Fruit fly (Drosophila melanogaster) whole organism, embryonic: Measurements from ENCODE around the gene CG14342.

Experiments
- ATbp ChIP-seq: fragments of 200-800 bp; sonication (Bioruptor generic); optimal IDR thresholded peaks from 2 replicates; lab custom pipeline; 2017; ENCODE audit warnings: missing biosample characterization, mild to moderate bottlenecking, missing genetic modification characterization, missing genetic modification reagents
- Bdp1 ChIP-seq: fragments of 200-800 bp; sonication (Bioruptor generic); optimal IDR thresholded peaks from 3 replicates; lab custom pipeline; 2016; ENCODE audit warnings: missing biosample characterization, missing genetic modification characterization
- CG11093 ChIP-seq: fragments of 200-800 bp; sonication (Bioruptor generic); IDR thresholded peaks from 3 replicates; pipeline ENCODE4 v1.3.6; 2022; ENCODE audit warnings: missing biosample characterization, missing genetic modification characterization
- CG11696 ChIP-seq: fragments of 200-800 bp; sonication (Bioruptor generic); IDR thresholded peaks from 2 replicates; pipeline ENCODE4 v1.3.6; 2022; ENCODE audit warnings: missing biosample characterization, missing genetic modification characterization
- CG12104 ChIP-seq: fragments of 200-800 bp; sonication (Bioruptor generic); optimal IDR thresholded peaks from 3 replicates; lab custom pipeline; 2016; ENCODE audit warnings: missing biosample characterization, missing genetic modification characterization
- CG12155 ChIP-seq: fragments of 200-800 bp; sonication (Bioruptor generic); optimal IDR thresholded peaks from 3 replicates; lab custom pipeline; 2016; ENCODE audit warnings: missing biosample characterization, missing genetic modification characterization
- CG13775 ChIP-seq: fragments of 200-800 bp; sonication (Bioruptor generic); optimal IDR thresholded peaks from 3 replicates; lab custom pipeline; 2017; ENCODE audit warnings: missing biosample characterization, mild to moderate bottlenecking, missing genetic modification characterization
- CG14710 ChIP-seq: fragments of 200-800 bp; sonication (Bioruptor generic); optimal IDR thresholded peaks from 3 replicates; lab custom pipeline; 2019; ENCODE audit warnings: missing biosample characterization, mild to moderate bottlenecking, missing genetic modification characterization, moderate library complexity
- CG1647 ChIP-seq: fragments of 200-800 bp; sonication (Bioruptor generic); optimal IDR thresholded peaks from 3 replicates; lab custom pipeline; 2016; ENCODE audit warnings: missing biosample characterization, missing genetic modification characterization
- CG16815 ChIP-seq: fragments of 200-800 bp; sonication (Bioruptor generic); optimal IDR thresholded peaks from 3 replicates; lab custom pipeline; 2017; ENCODE audit warnings: missing biosample characterization, mild to moderate bottlenecking, missing genetic modification characterization
- CG34422 ChIP-seq: fragments of 200-800 bp; sonication (Bioruptor generic); IDR thresholded peaks from 3 replicates; pipeline ENCODE4 v1.3.6; 2022; ENCODE audit warnings: missing biosample characterization, missing genetic modification characterization
- CG4404 ChIP-seq: fragments of 200-800 bp; sonication (Bioruptor generic); IDR thresholded peaks from 2 replicates; pipeline ENCODE4 v1.3.6; 2022; ENCODE audit warnings: missing biosample characterization, missing genetic modification characterization
- CG4854 ChIP-seq: fragments of 200-800 bp; sonication (Bioruptor generic); optimal IDR thresholded peaks from 2 replicates; lab custom pipeline; 2016; ENCODE audit warnings: missing biosample characterization, missing genetic modification characterization, inconsistent platforms
- CG5953 ChIP-seq: fragments of 200-800 bp; sonication (Bioruptor generic); IDR thresholded peaks from 2 replicates; pipeline ENCODE4 v1.3.6; 2022; ENCODE audit warnings: missing biosample characterization, missing genetic modification characterization
- CG6254 ChIP-seq: fragments of 200-800 bp; sonication (Bioruptor generic); optimal IDR thresholded peaks from 3 replicates; lab custom pipeline; 2017; ENCODE audit warnings: mild to moderate bottlenecking, missing biosample characterization, missing genetic modification reagents, missing genetic modification characterization
- CG8478 ChIP-seq: fragments of >200 bp; optimal IDR thresholded peaks from 2 replicates; lab custom pipeline; 2018
- CG8944 ChIP-seq: fragments of 200-800 bp; sonication (Bioruptor generic); optimal IDR thresholded peaks from 3 replicates; lab custom pipeline; 2016; ENCODE audit warnings: missing biosample characterization, missing genetic modification characterization
- CkIIα-i1 ChIP-seq: fragments of 200-800 bp; sonication (Bioruptor generic); IDR thresholded peaks from 2 replicates; pipeline ENCODE4 v1.3.6; 2022; ENCODE audit warnings: missing biosample characterization, missing genetic modification characterization
- CrebB ChIP-seq: fragments of 200-800 bp; sonication (Bioruptor generic); optimal IDR thresholded peaks from 3 replicates; lab custom pipeline; 2018; ENCODE audit warnings: missing biosample characterization, mild to moderate bottlenecking, missing genetic modification characterization
- Doc2 ChIP-seq: fragments of 200-800 bp; sonication (Bioruptor generic); IDR thresholded peaks from 2 replicates; pipeline ENCODE4 v1.3.6; 2022; ENCODE audit warnings: missing biosample characterization, missing genetic modification characterization
- Fer3 ChIP-seq: fragments of 200-800 bp; sonication (Bioruptor generic); optimal IDR thresholded peaks from 2 replicates; lab custom pipeline; 2018; ENCODE audit warnings: missing biosample characterization, mild to moderate bottlenecking, missing genetic modification characterization, moderate library complexity
- HHEX ChIP-seq: fragments of 200-800 bp; sonication (Bioruptor generic); optimal IDR thresholded peaks from 3 replicates; lab custom pipeline; 2017; ENCODE audit warnings: missing biosample characterization, mild to moderate bottlenecking, missing genetic modification characterization, missing genetic modification reagents
- HLHmδ ChIP-seq: fragments of 200-800 bp; sonication (Bioruptor generic); optimal IDR thresholded peaks from 2 replicates; lab custom pipeline; 2018; ENCODE audit warnings: missing biosample characterization, mild to moderate bottlenecking, missing genetic modification characterization, moderate library complexity
- Hr78 ChIP-seq, 2 experiments: fragments of 200-800 bp in 1 of 2; fragments of >200 bp in 1 of 2; sonication (Bioruptor generic) in 1 of 2; optimal IDR thresholded peaks; 2 replicates each; lab custom pipeline; 2017 to 2019; ENCODE audit warnings: missing biosample characterization in 2 of 2, missing genetic modification characterization in 2 of 2, mild to moderate bottlenecking in 1 of 2, moderate library complexity in 1 of 2
- MTF-1 ChIP-seq: fragments of 200-800 bp; sonication (Bioruptor generic); optimal IDR thresholded peaks from 2 replicates; lab custom pipeline; 2018; ENCODE audit warnings: missing biosample characterization, mild to moderate bottlenecking, missing genetic modification characterization, borderline replicate concordance
- Mes4 ChIP-seq: fragments of 200-800 bp; sonication (Bioruptor generic); optimal IDR thresholded peaks from 2 replicates; lab custom pipeline; 2016; ENCODE audit warnings: missing biosample characterization, missing genetic modification characterization
- Myb ChIP-seq: fragments of 200-800 bp; sonication (Bioruptor generic); optimal IDR thresholded peaks from 2 replicates; lab custom pipeline; 2016; ENCODE audit warnings: missing biosample characterization, missing genetic modification characterization
- Nf-YC ChIP-seq: fragments of 200-800 bp; optimal IDR thresholded peaks from 3 replicates; lab custom pipeline; 2019; ENCODE audit warnings: missing biosample characterization, mild to moderate bottlenecking, missing genetic modification characterization, moderate library complexity
- Poxn ChIP-seq: fragments of 200-800 bp; sonication (Bioruptor generic); IDR thresholded peaks from 2 replicates; pipeline ENCODE4 v1.3.6; 2022; ENCODE audit warnings: missing biosample characterization, missing genetic modification characterization
- Scr ChIP-seq: fragments of 200-800 bp; sonication (Bioruptor generic); IDR thresholded peaks from 2 replicates; pipeline ENCODE4 v1.3.6; 2022; ENCODE audit warnings: missing biosample characterization, missing genetic modification characterization; ENCODE audit not compliant: partially characterized antibody
- Ssrp ChIP-seq: fragments of 200-800 bp; sonication (Bioruptor generic); optimal IDR thresholded peaks from 2 replicates; lab custom pipeline; 2018; ENCODE audit warnings: missing biosample characterization, mild to moderate bottlenecking, missing genetic modification characterization, moderate library complexity
- Trl ChIP-seq, 3 experiments: fragments of >200 bp in 2 of 3; fragments of 200-800 bp in 1 of 3; sonication (Bioruptor generic) in 1 of 3; optimal IDR thresholded peaks; 2 replicates in 1 of 3; 3 replicates in 2 of 3; lab custom pipeline; 2016 to 2017; ENCODE audit warnings: missing biosample characterization in 1 of 3, missing genetic modification characterization in 1 of 3
- Vsx1 ChIP-seq: fragments of 200-800 bp; sonication (Bioruptor generic); optimal IDR thresholded peaks from 2 replicates; lab custom pipeline; 2017; ENCODE audit warnings: missing biosample characterization, mild to moderate bottlenecking, missing genetic modification characterization, missing genetic modification reagents
- bowl ChIP-seq: fragments of 200-800 bp; sonication (Bioruptor generic); IDR thresholded peaks from 2 replicates; pipeline ENCODE4 v1.3.6; 2022; ENCODE audit warnings: missing biosample characterization, missing genetic modification characterization
- caup ChIP-seq: fragments of 200-800 bp; sonication (Bioruptor generic); optimal IDR thresholded peaks from 3 replicates; lab custom pipeline; 2017; ENCODE audit warnings: missing biosample characterization, mild to moderate bottlenecking, missing genetic modification characterization, moderate library complexity; ENCODE audit not compliant: severe bottlenecking
- cwo ChIP-seq: fragments of 200-800 bp; sonication (Bioruptor generic); optimal IDR thresholded peaks from 3 replicates; lab custom pipeline; 2017; ENCODE audit warnings: missing biosample characterization, missing genetic modification characterization, mild to moderate bottlenecking, moderate library complexity, missing genetic modification reagents
- dm ChIP-seq: fragments of 200-800 bp; sonication (Bioruptor generic); optimal IDR thresholded peaks from 3 replicates; lab custom pipeline; 2016; ENCODE audit warnings: missing biosample characterization, missing genetic modification characterization
- dmrt11E ChIP-seq: fragments of 200-800 bp; sonication (Bioruptor generic); optimal IDR thresholded peaks from 3 replicates; lab custom pipeline; 2018; ENCODE audit warnings: missing biosample characterization, mild to moderate bottlenecking, missing genetic modification characterization, moderate library complexity
- emc ChIP-seq: fragments of 200-800 bp; sonication (Bioruptor generic); optimal IDR thresholded peaks from 2 replicates; lab custom pipeline; 2016; ENCODE audit warnings: missing biosample characterization, missing genetic modification characterization
- eve ChIP-seq, 2 experiments: fragments of >200 bp; optimal IDR thresholded peaks; 2 replicates each; lab custom pipeline; 2017; ENCODE audit warnings: missing biosample characterization in 2 of 2, missing genetic modification characterization in 2 of 2
- jumu ChIP-seq: fragments of 200-800 bp; sonication (Bioruptor generic); optimal IDR thresholded peaks from 3 replicates; lab custom pipeline; 2016; ENCODE audit warnings: missing biosample characterization, missing genetic modification characterization
- mld ChIP-seq: fragments of 200-800 bp; sonication (Bioruptor generic); IDR thresholded peaks from 3 replicates; pipeline ENCODE4 v1.3.6; 2022; ENCODE audit warnings: missing biosample characterization, missing genetic modification characterization; ENCODE audit not compliant: partially characterized antibody
- pzg ChIP-seq: fragments of 200-800 bp; sonication (Bioruptor generic); optimal IDR thresholded peaks from 3 replicates; lab custom pipeline; 2018; ENCODE audit warnings: missing biosample characterization, mild to moderate bottlenecking, missing genetic modification characterization, moderate library complexity
- ranshi ChIP-seq: fragments of 200-800 bp; sonication (Bioruptor generic); IDR thresholded peaks from 2 replicates; pipeline ENCODE4 v1.3.6; 2022; ENCODE audit warnings: missing biosample characterization, missing genetic modification characterization
- rib ChIP-seq: fragments of 200-800 bp; sonication (Bioruptor generic); IDR thresholded peaks from 2 replicates; pipeline ENCODE4 v1.3.6; 2022; ENCODE audit warnings: missing biosample characterization, missing genetic modification characterization
- scrt ChIP-seq: fragments of 200-800 bp; sonication (Bioruptor generic); optimal IDR thresholded peaks from 2 replicates; lab custom pipeline; 2018; ENCODE audit warnings: missing biosample characterization, mild to moderate bottlenecking, missing genetic modification characterization, moderate library complexity
- sim ChIP-seq: fragments of 200-800 bp; sonication (Bioruptor generic); IDR thresholded peaks from 2 replicates; pipeline ENCODE4 v1.3.6; 2022; ENCODE audit warnings: missing biosample characterization, missing genetic modification characterization
- trh ChIP-seq: fragments of 200-800 bp; sonication (Bioruptor generic); optimal IDR thresholded peaks from 2 replicates; lab custom pipeline; 2016; ENCODE audit warnings: missing biosample characterization, missing genetic modification characterization
- usp ChIP-seq: fragments of >200 bp; optimal IDR thresholded peaks from 2 replicates; lab custom pipeline; 2017; ENCODE audit warnings: missing biosample characterization, missing genetic modification characterization
- vvl ChIP-seq: fragments of 200-800 bp; sonication (Bioruptor generic); IDR thresholded peaks from 2 replicates; pipeline ENCODE4 v1.3.6; 2022; ENCODE audit warnings: missing biosample characterization, missing genetic modification characterization
- zfh1 ChIP-seq: fragments of 200-800 bp; sonication (Bioruptor generic); IDR thresholded peaks from 3 replicates; pipeline ENCODE4 v1.3.6; 2022; ENCODE audit warnings: missing biosample characterization, missing genetic modification characterization

Gene CG14342

dm6 chr2L:1214465-1214864, 10.4 kb downstream of the CG14342 start (continued):
- TF ChIP-seq Trl (optimal IDR thresholded peaks at IDR 0.05; lab: Kevin White, UChicago) (no peak), Trl (GFP tag; optimal IDR thresholded peaks at IDR 0.05; lab: Kevin White, UChicago) (no peak), dmrt11E (tag; lab: Kevin White, UChicago) (peak; percentile 34), Scr (no peak), jumu (GFP tag; lab: Kevin White, UChicago) (no peak), emc (GFP tag; lab: Kevin White, UChicago) (no peak), caup (GFP tag; lab: Kevin White, UChicago) (no peak), Hr78 (GFP tag; optimal IDR thresholded peaks at IDR 0.05; lab: Kevin White, UChicago) (no peak), CG11093 (no peak), vvl (peak; percentile 79), usp (no peak), HHEX (GFP tag; lab: Kevin White, UChicago) (peak; percentile 14), CrebB (tag; lab: Kevin White, UChicago) (no peak), zfh1 (GFP tag; lab: Robert Waterston, UW) (peak; percentile 57; the same call in 2 of the 3 replicates), dm (GFP tag; lab: Kevin White, UChicago) (no peak), CG12155 (GFP tag; lab: Kevin White, UChicago) (peak; percentile 3), MTF-1 (no peak), mld (GFP tag; lab: Robert Waterston, UW) (no peak), Doc2 (GFP tag; lab: Robert Waterston, UW) (no peak), CG11696 (GFP tag; lab: Robert Waterston, UW) (0 out of 2 replicates have a peak, but pooled peaks have one; percentile 14), pzg (GFP tag; lab: Kevin White, UChicago) (no peak), CG5953 (GFP tag; lab: Robert Waterston, UW) (no peak), eve (GFP tag; optimal IDR thresholded peaks at IDR 0.05; lab: Kevin White, UChicago) (no peak), Nf-YC (no peak), Mes4 (no peak), HLHmδ (GFP tag; lab: Kevin White, UChicago) (no peak), cwo (peak; percentile 32), CG14710 (peak; percentile 11), ATbp (peak; percentile 50), CG34422 (GFP tag; lab: Robert Waterston, UW) (peak; percentile 33; the same call in 1 of the 3 replicates), Poxn (no peak), Bdp1 (GFP tag; lab: Kevin White, UChicago) (no peak), CG16815 (no peak), CG6254 (GFP tag; lab: Kevin White, UChicago) (peak; percentile 22), CG8478 (lab: Kevin White, UChicago) (no peak), Vsx1 (GFP tag; lab: Kevin White, UChicago) (no peak), CkIIα-i1 (GFP tag; lab: Robert Waterston, UW) (no peak), Myb (GFP tag; lab: Kevin White, UChicago) (no peak), rib (GFP tag; lab: Robert Waterston, UW) (no peak), trh (GFP tag; lab: Kevin White, UChicago) (peak; percentile 4), CG1647 (no peak), sim (GFP tag; lab: Robert Waterston, UW) (no peak), Ssrp (tag; lab: Kevin White, UChicago) (peak; percentile 19), ranshi (GFP tag; lab: Robert Waterston, UW) (peak; percentile 61; the same call in 1 of the 2 replicates), CG8944 (GFP tag; lab: Kevin White, UChicago) (no peak), CG4404 (GFP tag; lab: Robert Waterston, UW) (no peak), CG12104 (GFP tag; lab: Kevin White, UChicago) (no peak), CG4854 (GFP tag; lab: Kevin White, UChicago) (no peak), CG13775 (no peak), Fer3 (tag; lab: Kevin White, UChicago) (peak; percentile 36), scrt (GFP tag; lab: Kevin White, UChicago) (peak; percentile 13), bowl (GFP tag; lab: Robert Waterston, UW) (no peak)
